Worm (Caenorhabditis elegans): ENCODE measurements around the gene ZC262.2.

- TF ChIP-seq F55B11.4 (tag; optimal IDR thresholded peaks at IDR 0.05; ENCODE audit: borderline replicate concordance, insufficient read depth), result no peak
- TF ChIP-seq ama-1 (optimal IDR thresholded peaks at IDR 0.05), result no peak
- TF ChIP-seq ama-1 (GFP tag; optimal IDR thresholded peaks at IDR 0.05), result no peak
- no peak for TF ChIP-seq cebp-1 (GFP tag; IDR thresholded peaks at IDR 0.05)
- TF ChIP-seq cebp-1 (tag; optimal IDR thresholded peaks at IDR 0.05), result no peak
- TF ChIP-seq hsf-1 (GFP tag; IDR thresholded peaks at IDR 0.05), result no peak
These were observed 37.3 kb downstream of the ZC262.2 start for ce11 chrIII:8369172-8369571.
